Fruit fly (Drosophila melanogaster) S2 (cell line): ENCODE results near the gene CG1571.

Experiments
- CG8478 ChIP-seq: fragments of >200 bp; optimal IDR thresholded peaks from 2 replicates; lab custom pipeline; 2018
- CTCF ChIP-seq, 2 experiments: fragments of >200 bp; optimal IDR thresholded peaks; 2 replicates each; lab custom pipeline; 2018

DNA sequence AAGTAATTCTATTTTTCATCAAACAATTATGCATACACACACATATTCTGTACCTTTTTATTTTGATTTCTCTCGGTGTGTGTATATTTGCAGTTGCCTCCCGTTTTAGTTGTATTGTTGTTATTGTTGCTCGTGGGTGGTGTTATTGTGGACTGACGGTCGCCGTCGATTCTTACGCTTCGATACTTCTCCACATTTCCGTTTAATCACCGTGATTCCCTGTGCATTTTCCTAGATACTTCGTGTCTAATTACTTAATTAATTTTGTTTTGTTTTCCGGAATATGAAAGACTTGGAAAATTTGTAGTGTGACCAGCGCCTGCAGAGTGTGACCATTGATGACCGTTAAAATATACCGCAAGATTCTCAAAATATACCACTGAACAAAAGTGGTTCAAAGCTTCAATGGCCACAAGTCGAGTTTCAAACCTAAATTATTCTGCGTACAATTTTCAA lies 18.1 kb downstream of the CG1571 start, which contains the start of gene UbcE2H:
- TF ChIP-seq CTCF (optimal IDR thresholded peaks at IDR 0.05; lab: Kevin White, UChicago) (peak in 1 of 2 experiments; percentile 50), CG8478 (lab: Kevin White, UChicago) (no peak)
